Worm (Caenorhabditis elegans): ENCODE data around the gene F53A3.1.

F53A3.1 gene

ce11 chrIII:1955520-1956095 is 12.2 kb upstream of the F53A3.1 start:
- no peak for TF ChIP-seq nhr-10 (tag; optimal IDR thresholded peaks at IDR 0.05)
- no peak for TF ChIP-seq skn-1 (tag; optimal IDR thresholded peaks at IDR 0.05)

ce11 chrIII:1951388-1951787 is 8.0 kb upstream of the F53A3.1 start, which contains the start of gene F53A3.7:
F53A3.7 (plus strand) TSS chrIII:1951526.
- TF ChIP-seq lsy-2 (tag; optimal IDR thresholded peaks at IDR 0.05) (peak; percentile 23 to 31), sma-9 (GFP tag; optimal IDR thresholded peaks at IDR 0.05) (no peak), sma-9 (tag; optimal IDR thresholded peaks at IDR 0.05) (no peak), crh-2 (tag; optimal IDR thresholded peaks at IDR 0.05) (no peak), gmeb-1 (tag; optimal IDR thresholded peaks at IDR 0.05) (no peak), ama-1 (optimal IDR thresholded peaks at IDR 0.05) (peak; percentile 15), sem-4 (tag; optimal IDR thresholded peaks at IDR 0.05) (peak; percentile 13), dmd-4 (tag; optimal IDR thresholded peaks at IDR 0.05) (no peak), nhr-25 (tag; optimal IDR thresholded peaks at IDR 0.05) (no peak), nhr-23 (tag; optimal IDR thresholded peaks at IDR 0.05) (no peak), ceh-82 (tag; optimal IDR thresholded peaks at IDR 0.05) (no peak)

ce11 chrIII:1950236-1950635 is 6.8 kb upstream of the F53A3.1 start, which contains the start of the genes polh-1 and rps-22:
polh-1 (minus strand) TSS chrIII:1950269.
rps-22 (plus strand) TSS chrIII:1950535.
- TF ChIP-seq mbf-1 (tag; optimal IDR thresholded peaks at IDR 0.05) (no peak), crh-2 (tag; optimal IDR thresholded peaks at IDR 0.05) (peak; percentile 95), nhr-77 (tag; optimal IDR thresholded peaks at IDR 0.05) (no peak), lin-13 (GFP tag; optimal IDR thresholded peaks at IDR 0.05) (peak; percentile 97), nhr-237 (tag; optimal IDR thresholded peaks at IDR 0.05) (peak; percentile 42), ZK546.5 (tag; optimal IDR thresholded peaks at IDR 0.05) (peak; percentile 57), nhr-25 (tag; optimal IDR thresholded peaks at IDR 0.05) (peak; percentile 90), ceh-82 (tag; optimal IDR thresholded peaks at IDR 0.05) (peak; percentile 70), snpc-4 (tag; optimal IDR thresholded peaks at IDR 0.05) (peak; percentile 73), ceh-16 (tag; optimal IDR thresholded peaks at IDR 0.05) (peak; percentile 44), sma-3 (GFP tag; optimal IDR thresholded peaks at IDR 0.05) (peak; percentile 85), egl-27 (tag; optimal IDR thresholded peaks at IDR 0.05) (peak; percentile 11), nhr-129 (tag; optimal IDR thresholded peaks at IDR 0.05) (peak; percentile 97), F13H6.1 (tag; optimal IDR thresholded peaks at IDR 0.05) (peak; percentile 81), skn-1 (tag; optimal IDR thresholded peaks at IDR 0.05) (no peak), sma-9 (GFP tag; optimal IDR thresholded peaks at IDR 0.05) (peak; percentile 92), sma-9 (tag; optimal IDR thresholded peaks at IDR 0.05) (no peak), sem-4 (tag; optimal IDR thresholded peaks at IDR 0.05) (peak; percentile 78), ama-1 (optimal IDR thresholded peaks at IDR 0.05) (peak; percentile 72), Y55F3AM.14 (GFP tag; optimal IDR thresholded peaks at IDR 0.05) (no peak), alr-1 (tag; optimal IDR thresholded peaks at IDR 0.05) (no peak), nhr-12 (tag; optimal IDR thresholded peaks at IDR 0.05) (no peak), mab-5 (tag; optimal IDR thresholded peaks at IDR 0.05) (peak; percentile 77), dmd-4 (tag; optimal IDR thresholded peaks at IDR 0.05) (no peak), unc-39 (tag; optimal IDR thresholded peaks at IDR 0.05) (no peak), gmeb-1 (tag; optimal IDR thresholded peaks at IDR 0.05) (peak; percentile 98), nhr-23 (tag; optimal IDR thresholded peaks at IDR 0.05) (no peak), nhr-21 (tag; optimal IDR thresholded peaks at IDR 0.05) (peak; percentile 86), blmp-1 (tag; optimal IDR thresholded peaks at IDR 0.05; ENCODE audit: insufficient read depth) (peak; percentile 64), elt-1 (tag; optimal IDR thresholded peaks at IDR 0.05) (no peak), peb-1 (tag; optimal IDR thresholded peaks at IDR 0.05) (no peak), mdl-1 (tag; optimal IDR thresholded peaks at IDR 0.05) (no peak), unc-62 (GFP tag; optimal IDR thresholded peaks at IDR 0.05) (no peak), lin-11 (tag; optimal IDR thresholded peaks at IDR 0.05) (peak; percentile 88), R02D3.7 (tag; optimal IDR thresholded peaks at IDR 0.05) (no peak), lin-39 (tag; optimal IDR thresholded peaks at IDR 0.05) (peak; percentile 60), ztf-1 (GFP tag; conservative IDR thresholded peaks at IDR 0.05) (no peak), fos-1 (tag; optimal IDR thresholded peaks at IDR 0.05) (peak; percentile 76), nhr-6 (tag; optimal IDR thresholded peaks at IDR 0.05) (peak; percentile 80), nhr-11 (tag; optimal IDR thresholded peaks at IDR 0.05) (no peak), C34F6.9 (tag; optimal IDR thresholded peaks at IDR 0.05) (peak; percentile 95), aly-2 (tag; optimal IDR thresholded peaks at IDR 0.05) (no peak), ztf-4 (tag; optimal IDR thresholded peaks at IDR 0.05) (peak; percentile 50), elt-3 (tag; optimal IDR thresholded peaks at IDR 0.05) (no peak), lsy-2 (tag; optimal IDR thresholded peaks at IDR 0.05) (peak; percentile 77 to 95), nhr-10 (tag; optimal IDR thresholded peaks at IDR 0.05) (no peak), unc-55 (GFP tag; optimal IDR thresholded peaks at IDR 0.05) (peak; percentile 98), zag-1 (tag; optimal IDR thresholded peaks at IDR 0.05) (peak; percentile 77), ztf-11 (tag; optimal IDR thresholded peaks at IDR 0.05) (no peak)
